Worm (Caenorhabditis elegans) whole organism, young adult: ENCODE data around the gene C40H1.7.

ENCODE experiments used
- F55B11.4 ChIP-seq: sonication (generic microtip); optimal IDR thresholded peaks from 2 replicates; lab custom pipeline; 2016; ENCODE audit warnings: missing compliant biosample characterization, missing genetic modification characterization, borderline replicate concordance; ENCODE audit not compliant: insufficient read depth
- K11D2.4 ChIP-seq: fragments of 200-800 bp; sonication (Bioruptor generic); IDR thresholded peaks from 2 replicates; pipeline ENCODE4 v1.3.6; 2022; ENCODE audit warnings: missing genetic modification reagents, missing genetic modification characterization, missing compliant biosample characterization
- ZK185.1 ChIP-seq: sonication (generic microtip); optimal IDR thresholded peaks from 2 replicates; lab custom pipeline; 2016; ENCODE audit warnings: mild to moderate bottlenecking, missing genetic modification characterization, missing compliant biosample characterization; ENCODE audit not compliant: poor library complexity, severe bottlenecking
- ama-1 ChIP-seq, 3 experiments: fragments of 150-350 bp in 1 of 3; sonication (generic microtip) in 2 of 3; optimal IDR thresholded peaks; 2 replicates each; lab custom pipeline; 2014 to 2018; ENCODE audit warnings: missing biosample characterization in 2 of 3, missing genetic modification characterization in 2 of 3, missing genetic modification reagents in 2 of 3
- aptf-3 ChIP-seq: fragments of 200-800 bp; sonication (Bioruptor generic); IDR thresholded peaks from 2 replicates; pipeline ENCODE4 v1.3.6; 2022; ENCODE audit warnings: missing genetic modification characterization, missing compliant biosample characterization
- ceh-100 ChIP-seq: fragments of 200-800 bp; sonication (Bioruptor generic); IDR thresholded peaks from 2 replicates; pipeline ENCODE4 v1.3.6; 2022; ENCODE audit warnings: missing genetic modification reagents, missing genetic modification characterization, missing compliant biosample characterization
- egrh-3 ChIP-seq: fragments of 200-800 bp; sonication (Bioruptor generic); IDR thresholded peaks from 2 replicates; pipeline ENCODE4 v1.3.6; 2022; ENCODE audit warnings: missing genetic modification reagents, missing genetic modification characterization, missing compliant biosample characterization
- let-526 ChIP-seq: fragments of 200-800 bp; sonication (Bioruptor generic); IDR thresholded peaks from 2 replicates; pipeline ENCODE4 v1.3.6; 2022; ENCODE audit warnings: missing genetic modification reagents, missing genetic modification characterization, missing compliant biosample characterization
- nhr-179 ChIP-seq: sonication (generic microtip); optimal IDR thresholded peaks from 2 replicates; lab custom pipeline; 2016; ENCODE audit warnings: mild to moderate bottlenecking, missing genetic modification characterization, missing compliant biosample characterization
- nhr-80 ChIP-seq: sonication (generic microtip); optimal IDR thresholded peaks from 2 replicates; lab custom pipeline; 2016; ENCODE audit warnings: missing genetic modification characterization, missing compliant biosample characterization
- snpc-4 ChIP-seq, 5 experiments: fragments of 150-350 bp in 1 of 5; sonication (generic microtip) in 4 of 5; optimal IDR thresholded peaks; 2 replicates each; lab custom pipeline; 2014 to 2018; ENCODE audit warnings: missing genetic modification characterization in 5 of 5, missing biosample characterization in 3 of 5, antibody characterized with exemption in 2 of 5, mild to moderate bottlenecking in 2 of 5, missing compliant biosample characterization in 2 of 5, missing genotype in 2 of 5, moderate library complexity in 2 of 5, missing genetic modification reagents in 1 of 5
- sptf-2 ChIP-seq: fragments of 200-800 bp; sonication (Bioruptor generic); optimal IDR thresholded peaks from 2 replicates; lab custom pipeline; 2018; ENCODE audit warnings: mild to moderate bottlenecking, missing genetic modification characterization, missing compliant biosample characterization
- unc-62 ChIP-seq: fragments of 150-350 bp; optimal IDR thresholded peaks from 2 replicates; lab custom pipeline; 2014; ENCODE audit warnings: missing biosample characterization, missing genetic modification reagents, missing genetic modification characterization
- ztf-22 ChIP-seq: fragments of 200-800 bp; sonication (Bioruptor generic); optimal IDR thresholded peaks from 2 replicates; lab custom pipeline; 2018; ENCODE audit warnings: mild to moderate bottlenecking, missing genetic modification characterization, moderate library complexity, missing compliant biosample characterization

DNA sequence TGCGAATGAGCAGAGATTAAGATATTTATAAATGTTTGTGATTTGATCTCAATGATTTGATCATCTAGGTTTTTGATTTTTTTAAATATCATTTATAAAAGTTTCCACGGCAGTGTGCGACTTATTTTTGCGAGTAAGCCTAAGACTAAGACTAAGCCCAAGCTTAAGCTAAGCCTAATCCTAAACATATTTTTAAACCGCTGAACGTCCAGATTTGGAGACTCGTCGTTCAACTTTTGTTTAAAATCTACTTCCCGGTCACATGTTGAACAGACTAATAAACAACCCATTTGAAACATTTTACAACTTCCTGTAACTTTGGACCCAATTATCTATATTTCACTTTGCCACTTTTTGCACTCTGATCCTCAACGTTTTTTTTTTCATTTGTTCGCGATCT is 34.2 kb downstream of the C40H1.7 start, which contains the start of gene K04H4.5:
- TF ChIP-seq unc-62 (GFP tag; lab: Kevin White, UChicago) (no peak), aptf-3 (GFP tag; lab: Robert Waterston, UW) (no peak), ama-1 (optimal IDR thresholded peaks at IDR 0.05; lab: Kevin White, UChicago) (no peak), ama-1 (GFP tag; optimal IDR thresholded peaks at IDR 0.05; lab: Kevin White, UChicago) (no peak), snpc-4 (GFP tag; optimal IDR thresholded peaks at IDR 0.05; lab: Kevin White, UChicago) (no peak), snpc-4 (tag; optimal IDR thresholded peaks at IDR 0.05; lab: Kevin White, UChicago) (no peak), ceh-100 (GFP tag; lab: Robert Waterston, UW) (no peak), let-526 (GFP tag; lab: Robert Waterston, UW) (no peak), F55B11.4 (tag; lab: Kevin White, UChicago) (no peak), sptf-2 (GFP tag; lab: Kevin White, UChicago) (no peak), nhr-179 (tag; lab: Kevin White, UChicago) (no peak), egrh-3 (no peak), ZK185.1 (tag; lab: Kevin White, UChicago) (no peak), K11D2.4 (GFP tag; lab: Robert Waterston, UW) (no peak), nhr-80 (tag; lab: Kevin White, UChicago) (no peak), ztf-22 (no peak)
